Fruit fly (Drosophila melanogaster) whole organism, embryonic: ENCODE data around the gene Glut4EF.

Experiments used
- CG4617 ChIP-seq: fragments of 200-800 bp; sonication (Bioruptor generic); optimal IDR thresholded peaks from 3 replicates; lab custom pipeline; 2016; ENCODE audit warnings: missing biosample characterization, missing genetic modification characterization, borderline replicate concordance
- CTCF ChIP-seq: fragments of 200-800 bp; sonication (Bioruptor generic); optimal IDR thresholded peaks from 2 replicates; lab custom pipeline; 2017; ENCODE audit warnings: missing biosample characterization, mild to moderate bottlenecking, missing genetic modification characterization, moderate library complexity
- Dip2 ChIP-seq: fragments of 200-800 bp; sonication (Bioruptor generic); IDR thresholded peaks from 2 replicates; pipeline ENCODE4 v1.3.6; 2022; ENCODE audit warnings: missing biosample characterization, missing genetic modification characterization
- grau ChIP-seq: fragments of 200-800 bp; optimal IDR thresholded peaks from 3 replicates; lab custom pipeline; 2019; ENCODE audit warnings: missing biosample characterization, mild to moderate bottlenecking, missing genetic modification characterization, moderate library complexity
- hth ChIP-seq: fragments of >200 bp; optimal IDR thresholded peaks from 2 replicates; lab custom pipeline; 2017; ENCODE audit warnings: inconsistent platforms
- usp ChIP-seq: fragments of >200 bp; optimal IDR thresholded peaks from 2 replicates; lab custom pipeline; 2017; ENCODE audit warnings: missing biosample characterization, missing genetic modification characterization
- wor ChIP-seq: fragments of 200-800 bp; sonication (Bioruptor generic); IDR thresholded peaks from 2 replicates; pipeline ENCODE4 v1.3.6; 2022; ENCODE audit warnings: missing biosample characterization, missing genetic modification characterization

dm6 chr3R:9860561-9860960, 13.9 kb upstream of the Glut4EF start:
- no peak for TF ChIP-seq usp (GFP tag; lab: Kevin White, UChicago)
- no peak for TF ChIP-seq CG4617 (GFP tag; lab: Kevin White, UChicago)
- TF ChIP-seq CTCF (GFP tag; lab: Kevin White, UChicago), result no peak
- no peak for TF ChIP-seq hth (lab: Kevin White, UChicago)
- no peak for TF ChIP-seq grau (tag; lab: Kevin White, UChicago)
- TF ChIP-seq wor, result no peak
- TF ChIP-seq Dip2, result no peak
